Worm (Caenorhabditis elegans) whole organism, young adult: ENCODE results near the gene ttr-44.

Experiments used
- C06A6.2 ChIP-seq: fragments of 200-800 bp; sonication (Bioruptor generic); conservative IDR thresholded peaks from 2 replicates; pipeline ENCODE4 v1.3.6; 2022; ENCODE audit warnings: missing genetic modification characterization, missing compliant biosample characterization
- Y53F4B.3 ChIP-seq: fragments of 200-800 bp; sonication (Bioruptor generic); IDR thresholded peaks from 2 replicates; pipeline ENCODE4 v1.3.6; 2022; ENCODE audit warnings: missing genetic modification reagents, missing genetic modification characterization, missing compliant biosample characterization
- ama-1 ChIP-seq, 3 experiments: fragments of 150-350 bp in 1 of 3; sonication (generic microtip) in 2 of 3; optimal IDR thresholded peaks; 2 replicates each; lab custom pipeline; 2014 to 2018; ENCODE audit warnings: missing biosample characterization in 2 of 3, missing genetic modification characterization in 2 of 3, missing genetic modification reagents in 2 of 3
- athp-1 ChIP-seq: sonication (generic microtip); optimal IDR thresholded peaks from 2 replicates; lab custom pipeline; 2017; ENCODE audit warnings: mild to moderate bottlenecking, missing genetic modification characterization, missing compliant biosample characterization
- ceh-79 ChIP-seq: sonication (generic microtip); optimal IDR thresholded peaks from 2 replicates; lab custom pipeline; 2017; ENCODE audit warnings: mild to moderate bottlenecking, missing genetic modification characterization, missing compliant biosample characterization
- dpl-1 ChIP-seq: fragments of 150-350 bp; optimal IDR thresholded peaks from 2 replicates; lab custom pipeline; 2014; ENCODE audit warnings: missing biosample characterization, missing genetic modification reagents, missing genetic modification characterization
- egrh-3 ChIP-seq: fragments of 200-800 bp; sonication (Bioruptor generic); IDR thresholded peaks from 2 replicates; pipeline ENCODE4 v1.3.6; 2022; ENCODE audit warnings: missing genetic modification reagents, missing genetic modification characterization, missing compliant biosample characterization
- ets-4 ChIP-seq: fragments of 200-800 bp; sonication (Bioruptor generic); optimal IDR thresholded peaks from 2 replicates; lab custom pipeline; 2018; ENCODE audit warnings: mild to moderate bottlenecking, missing genetic modification characterization, missing compliant biosample characterization
- nhr-90 ChIP-seq: sonication (generic microtip); optimal IDR thresholded peaks from 2 replicates; lab custom pipeline; 2016; ENCODE audit warnings: missing genotype, mild to moderate bottlenecking, missing genetic modification characterization, missing compliant biosample characterization
- snpc-1.1 ChIP-seq: sonication (generic microtip); optimal IDR thresholded peaks from 2 replicates; lab custom pipeline; 2017; ENCODE audit warnings: missing genetic modification characterization, mild to moderate bottlenecking, missing compliant biosample characterization, antibody characterized with exemption, moderate library complexity, missing genotype, missing genetic modification reagents; ENCODE audit not compliant: insufficient read depth
- snpc-3.4 ChIP-seq: sonication (generic microtip); optimal IDR thresholded peaks from 2 replicates; lab custom pipeline; 2017; ENCODE audit warnings: missing genetic modification characterization, mild to moderate bottlenecking, missing compliant biosample characterization, antibody characterized with exemption, moderate library complexity, missing genotype, missing genetic modification reagents
- snpc-4 ChIP-seq, 5 experiments: fragments of 150-350 bp in 1 of 5; sonication (generic microtip) in 4 of 5; optimal IDR thresholded peaks; 2 replicates each; lab custom pipeline; 2014 to 2018; ENCODE audit warnings: missing genetic modification characterization in 5 of 5, missing biosample characterization in 3 of 5, antibody characterized with exemption in 2 of 5, mild to moderate bottlenecking in 2 of 5, missing compliant biosample characterization in 2 of 5, missing genotype in 2 of 5, moderate library complexity in 2 of 5, missing genetic modification reagents in 1 of 5
- sptf-2 ChIP-seq: fragments of 200-800 bp; sonication (Bioruptor generic); optimal IDR thresholded peaks from 2 replicates; lab custom pipeline; 2018; ENCODE audit warnings: mild to moderate bottlenecking, missing genetic modification characterization, missing compliant biosample characterization
- unc-62 ChIP-seq: fragments of 150-350 bp; optimal IDR thresholded peaks from 2 replicates; lab custom pipeline; 2014; ENCODE audit warnings: missing biosample characterization, missing genetic modification reagents, missing genetic modification characterization

DNA sequence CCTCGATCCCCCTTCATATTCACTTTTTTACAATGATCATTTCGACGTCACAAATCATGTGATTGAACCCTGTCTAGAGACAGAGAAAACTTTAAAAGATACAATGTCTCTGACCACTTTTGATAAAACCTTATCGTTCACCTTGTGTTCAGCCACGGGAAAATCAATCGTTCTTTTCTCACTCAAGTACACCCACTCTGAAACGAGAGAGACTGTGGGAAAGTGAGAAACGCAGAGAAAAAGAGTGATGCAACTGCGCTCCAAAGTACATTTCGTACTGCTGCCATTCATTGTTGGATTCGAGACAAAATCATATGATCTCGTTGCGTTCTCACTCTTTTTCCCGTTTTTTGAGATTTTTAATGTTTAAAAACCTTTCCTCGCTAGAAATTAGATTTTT, 34.7 kb upstream of the ttr-44 start:
- no peak for TF ChIP-seq unc-62
- no peak for TF ChIP-seq ceh-79 (tag; lab: Kevin White, UChicago)
- 0 out of 2 replicates have a peak, but pooled peaks have one; percentile 10 for TF ChIP-seq egrh-3 (GFP tag; lab: Robert Waterston, UW)
- no peak for TF ChIP-seq snpc-1.1
- no peak for TF ChIP-seq Y53F4B.3 (GFP tag; lab: Robert Waterston, UW)
- peak; percentile 68 for TF ChIP-seq ets-4 (GFP tag; lab: Kevin White, UChicago)
- TF ChIP-seq ama-1 (optimal IDR thresholded peaks at IDR 0.05; lab: Kevin White, UChicago) = peak; percentile 18
- no peak for TF ChIP-seq ama-1 (GFP tag; optimal IDR thresholded peaks at IDR 0.05; lab: Kevin White, UChicago)
- peak; percentile 86 for TF ChIP-seq athp-1
- peak; percentile 19 for TF ChIP-seq snpc-4 (GFP tag; optimal IDR thresholded peaks at IDR 0.05; lab: Kevin White, UChicago)
- TF ChIP-seq snpc-4 (tag; optimal IDR thresholded peaks at IDR 0.05; lab: Kevin White, UChicago) = peak in 2 of 4 experiments; percentile 70 to 71
- peak; percentile 56 for TF ChIP-seq nhr-90 (tag; lab: Kevin White, UChicago)
- TF ChIP-seq dpl-1 (GFP tag; lab: Kevin White, UChicago) = peak; percentile 0
- TF ChIP-seq sptf-2 (GFP tag; lab: Kevin White, UChicago) = no peak
- no peak for TF ChIP-seq snpc-3.4 (tag; lab: Kevin White, UChicago)
- peak; percentile 81 for TF ChIP-seq C06A6.2 (GFP tag; lab: Robert Waterston, UW)
